Worm (Caenorhabditis elegans): Measurements from ENCODE around the gene kcnl-1.

Gene kcnl-1

DNA sequence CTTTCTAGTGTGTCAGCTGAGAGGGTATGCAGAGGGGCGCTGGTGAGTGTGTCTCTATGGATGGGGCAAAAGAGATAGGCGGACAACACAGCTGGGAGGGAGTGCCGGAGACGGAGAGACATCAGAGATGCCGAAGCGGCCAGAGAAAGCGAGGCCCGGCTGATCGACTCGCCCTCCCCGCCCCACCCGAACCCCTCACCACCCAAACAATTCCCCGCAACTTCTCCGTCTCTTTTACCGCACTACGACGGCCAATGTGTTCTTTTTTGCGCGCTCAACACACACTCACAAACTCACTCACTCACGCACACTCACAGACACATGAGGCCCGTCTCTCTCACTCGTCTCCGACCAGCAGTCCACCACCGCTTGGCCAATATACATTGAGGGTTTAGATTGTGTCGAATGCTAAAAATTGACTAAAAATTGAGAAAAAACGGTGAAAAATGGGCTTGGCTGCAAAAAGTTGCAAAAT, 57.3 kb downstream of the kcnl-1 start, which contains the start of gene Y43F8C.3 (continued):
- TF ChIP-seq K11D2.4 (GFP tag; IDR thresholded peaks at IDR 0.05) (peak; percentile 47; the same call in 1 of the 2 replicates), somi-1 (GFP tag; optimal IDR thresholded peaks at IDR 0.05) (peak; percentile 33), rcor-1 (GFP tag; IDR thresholded peaks at IDR 0.05) (0 out of 2 replicates have a peak, but pooled peaks have one; percentile 38)

- TF ChIP-seq rpc-1 (optimal IDR thresholded peaks at IDR 0.05) (peak; percentile 24), rpc-1 (tag; optimal IDR thresholded peaks at IDR 0.05) (peak; percentile 58), cebp-2 (GFP tag; IDR thresholded peaks at IDR 0.05) (no peak), xnd-1 (tag; optimal IDR thresholded peaks at IDR 0.05) (no peak), snpc-4 (GFP tag; optimal IDR thresholded peaks at IDR 0.05) (no peak), snpc-4 (tag; optimal IDR thresholded peaks at IDR 0.05) (no peak), Y56A3A.18 (GFP tag; IDR thresholded peaks at IDR 0.05) (no peak), lin-26 (GFP tag; IDR thresholded peaks at IDR 0.05) (no peak), F22D6.2 (tag; optimal IDR thresholded peaks at IDR 0.05) (no peak), Y79H2A.3 (GFP tag; conservative IDR thresholded peaks at IDR 0.05) (no peak), mxl-1 (tag; optimal IDR thresholded peaks at IDR 0.05) (no peak)
These were observed 58.5 kb downstream of the kcnl-1 start for ce11 chrV:19623523-19624312.

DNA sequence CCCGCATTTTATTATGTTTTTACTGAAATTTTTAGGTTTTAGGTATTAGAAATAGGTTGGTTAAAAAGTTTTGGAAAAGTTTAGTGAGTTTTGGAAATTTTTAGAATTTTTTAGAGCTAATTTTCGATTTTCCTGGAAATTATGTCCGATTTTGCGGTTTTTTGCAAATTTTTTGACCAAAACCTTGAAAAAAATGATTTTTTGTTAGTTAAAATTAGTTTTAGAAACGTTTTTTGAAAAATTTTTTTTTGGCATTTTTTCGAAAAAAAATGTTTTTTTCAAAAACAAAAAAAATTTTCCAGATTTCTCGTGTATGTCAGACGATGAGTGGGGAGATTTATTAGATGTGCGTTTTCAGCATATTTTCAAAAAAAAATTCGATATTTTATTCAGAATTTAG, 59.6 kb downstream of the kcnl-1 start, which contains the start of gene dyf-19:
dyf-19 (plus strand) TSS at position 301 of the 400 bp plus-strand sequence.
- TF ChIP-seq lag-1 (GFP tag; IDR thresholded peaks at IDR 0.05) = no peak
- TF ChIP-seq T07F8.4 (tag; optimal IDR thresholded peaks at IDR 0.05) = no peak

DNA sequence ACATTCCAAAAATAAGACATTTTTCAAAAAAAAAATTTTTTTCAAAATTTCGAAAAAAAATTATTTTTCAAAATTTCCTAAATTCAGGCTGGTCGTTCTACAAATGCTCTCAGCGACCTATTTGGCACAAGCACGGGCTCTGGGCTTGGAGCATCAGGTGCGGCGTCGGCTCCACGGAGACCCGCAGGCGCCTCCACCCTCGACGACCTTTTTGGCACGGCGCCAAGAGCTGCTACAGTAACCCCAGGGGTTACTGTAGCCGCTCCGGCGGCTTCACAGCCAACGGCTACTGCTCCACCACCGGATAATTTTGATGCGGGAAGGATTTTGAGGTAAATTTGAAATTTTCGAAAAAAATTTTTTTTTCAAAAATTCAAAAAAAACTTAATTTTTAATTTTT, 60.5 kb downstream of the kcnl-1 start:
- no peak for TF ChIP-seq nhr-120 (GFP tag; IDR thresholded peaks at IDR 0.05)
- TF ChIP-seq zfh-2 (GFP tag; conservative IDR thresholded peaks at IDR 0.05) = peak; percentile 82
- no peak for TF ChIP-seq die-1 (tag; optimal IDR thresholded peaks at IDR 0.05)
- peak; percentile 77; the same call in 1 of the 2 replicates for TF ChIP-seq egrh-3 (GFP tag; IDR thresholded peaks at IDR 0.05)
- TF ChIP-seq B0019.2 (GFP tag; conservative IDR thresholded peaks at IDR 0.05) = no peak
- TF ChIP-seq ets-4 (GFP tag; optimal IDR thresholded peaks at IDR 0.05) = no peak

- TF ChIP-seq atf-7 (tag; optimal IDR thresholded peaks at IDR 0.05) = no peak
- 0 out of 2 replicates have a peak, but pooled peaks have one; percentile 72 for TF ChIP-seq aptf-3 (GFP tag; IDR thresholded peaks at IDR 0.05)
- TF ChIP-seq unc-130 (GFP tag; optimal IDR thresholded peaks at IDR 0.05) = no peak
- 0 out of 2 replicates have a peak, but pooled peaks have one; percentile 50 for TF ChIP-seq let-526 (GFP tag; IDR thresholded peaks at IDR 0.05)
- TF ChIP-seq ztf-3 (GFP tag; optimal IDR thresholded peaks at IDR 0.05) = no peak
- no peak for TF ChIP-seq lin-40 (tag; optimal IDR thresholded peaks at IDR 0.05)
- TF ChIP-seq lir-1 (GFP tag; conservative IDR thresholded peaks at IDR 0.05) = no peak
- TF ChIP-seq C17E4.6 (GFP tag; IDR thresholded peaks at IDR 0.05) = 0 out of 2 replicates have a peak, but pooled peaks have one; percentile 23
- TF ChIP-seq D2030.7 (GFP tag; IDR thresholded peaks at IDR 0.05) = 0 out of 2 replicates have a peak, but pooled peaks have one; percentile 24
- TF ChIP-seq F49E8.2 (tag; optimal IDR thresholded peaks at IDR 0.05; ENCODE audit: insufficient read depth) = no peak
- TF ChIP-seq zfh-2 (GFP tag; conservative IDR thresholded peaks at IDR 0.05) = peak; percentile 75
- TF ChIP-seq F39B2.1 (GFP tag; IDR thresholded peaks at IDR 0.05) = 0 out of 2 replicates have a peak, but pooled peaks have one; percentile 3
- no peak for TF ChIP-seq bed-2 (GFP tag; IDR thresholded peaks at IDR 0.05)
- TF ChIP-seq ztf-26 (tag; optimal IDR thresholded peaks at IDR 0.05) = no peak
- TF ChIP-seq attf-6 (GFP tag; IDR thresholded peaks at IDR 0.05) = no peak
- no peak for TF ChIP-seq repo-1 (tag; optimal IDR thresholded peaks at IDR 0.05)
- TF ChIP-seq ceh-40 (GFP tag; IDR thresholded peaks at IDR 0.05) = no peak
- 0 out of 2 replicates have a peak, but pooled peaks have one; percentile 58 for TF ChIP-seq nfya-2 (GFP tag; IDR thresholded peaks at IDR 0.05)
- peak; percentile 96 for TF ChIP-seq hmg-1.2 (GFP tag; IDR thresholded peaks at IDR 0.05)
- TF ChIP-seq ztf-28 (GFP tag; IDR thresholded peaks at IDR 0.05) = 0 out of 2 replicates have a peak, but pooled peaks have one; percentile 44
These were observed 64.4 kb downstream of the kcnl-1 start for ce11 chrV:19629544-19629943.
